Fruit fly (Drosophila melanogaster): ENCODE data around the gene MED24.

Gene MED24

dm6 chr3L:8153206-8153996, 37.7 kb upstream of the MED24 start (continued):
- TF ChIP-seq pnt (GFP tag; optimal IDR thresholded peaks at IDR 0.05) (peak; percentile 36), CG17568 (GFP tag; optimal IDR thresholded peaks at IDR 0.05) (no peak), sr (GFP tag; IDR thresholded peaks at IDR 0.05) (peak; percentile 54; the same call in 2 of the 3 replicates), ap (GFP tag; IDR thresholded peaks at IDR 0.05) (peak; percentile 49; the same call in 1 of the 2 replicates), Sry-δ (GFP tag; optimal IDR thresholded peaks at IDR 0.05) (peak; percentile 7), cas (GFP tag; IDR thresholded peaks at IDR 0.05) (no peak), tap (tag; optimal IDR thresholded peaks at IDR 0.05) (peak; percentile 61), dpn (GFP tag; optimal IDR thresholded peaks at IDR 0.05) (peak; percentile 36 to 51), CG10654 (GFP tag; optimal IDR thresholded peaks at IDR 0.05) (peak; percentile 45), CG12391 (tag; optimal IDR thresholded peaks at IDR 0.05) (peak; percentile 49), gcm2 (GFP tag; optimal IDR thresholded peaks at IDR 0.05) (no peak), CG10565 (GFP tag; optimal IDR thresholded peaks at IDR 0.05) (no peak), CG6654 (GFP tag; optimal IDR thresholded peaks at IDR 0.05) (peak; percentile 2), CG6813 (GFP tag; optimal IDR thresholded peaks at IDR 0.05) (peak; percentile 41), Atf-2 (GFP tag; optimal IDR thresholded peaks at IDR 0.05) (peak; percentile 37), CG15514 (GFP tag; optimal IDR thresholded peaks at IDR 0.05) (peak; percentile 29), CG15073 (GFP tag; optimal IDR thresholded peaks at IDR 0.05) (no peak), CG17328 (GFP tag; IDR thresholded peaks at IDR 0.05) (peak; percentile 63), CHES-1-like (GFP tag; optimal IDR thresholded peaks at IDR 0.05) (no peak), CG17359 (tag; optimal IDR thresholded peaks at IDR 0.05) (peak; percentile 82), Chrac-16 (GFP tag; optimal IDR thresholded peaks at IDR 0.05) (peak; percentile 4), CG34224 (GFP tag; IDR thresholded peaks at IDR 0.05; ENCODE audit: partially characterized antibody) (no peak), CG7839 (tag; optimal IDR thresholded peaks at IDR 0.05) (peak; percentile 58), CG18619 (GFP tag; optimal IDR thresholded peaks at IDR 0.05) (peak; percentile 30), CrebB (tag; optimal IDR thresholded peaks at IDR 0.05) (no peak), chn (GFP tag; optimal IDR thresholded peaks at IDR 0.05) (no peak), Dbx (GFP tag; IDR thresholded peaks at IDR 0.05) (no peak), her (GFP tag; optimal IDR thresholded peaks at IDR 0.05) (no peak), caup (GFP tag; optimal IDR thresholded peaks at IDR 0.05; ENCODE audit: severe bottlenecking) (no peak), Ada2b (GFP tag; IDR thresholded peaks at IDR 0.05) (peak; percentile 50), pan (optimal IDR thresholded peaks at IDR 0.05) (no peak), pan (GFP tag; optimal IDR thresholded peaks at IDR 0.05 in 1 of 2, IDR thresholded peaks at IDR 0.05 in 1 of 2) (peak in 1 of 2 experiments; percentile 69), CG9797 (GFP tag; optimal IDR thresholded peaks at IDR 0.05) (no peak), CG5953 (GFP tag; IDR thresholded peaks at IDR 0.05) (peak; percentile 52; the same call in 1 of the 2 replicates), CG17912 (GFP tag; optimal IDR thresholded peaks at IDR 0.05) (no peak), klu (GFP tag; IDR thresholded peaks at IDR 0.05) (no peak), Spps (tag; optimal IDR thresholded peaks at IDR 0.05) (no peak), btn (GFP tag; optimal IDR thresholded peaks at IDR 0.05) (peak; percentile 36), CG8924 (tag; optimal IDR thresholded peaks at IDR 0.05) (peak; percentile 38), CG3995 (GFP tag; optimal IDR thresholded peaks at IDR 0.05) (no peak), br (optimal IDR thresholded peaks at IDR 0.05) (no peak), CG6683 (GFP tag; optimal IDR thresholded peaks at IDR 0.05) (no peak), ATbp (GFP tag; optimal IDR thresholded peaks at IDR 0.05) (peak; percentile 58), CG9215 (GFP tag; IDR thresholded peaks at IDR 0.05) (no peak), gsb (GFP tag; IDR thresholded peaks at IDR 0.05) (no peak), CG2678 (tag; optimal IDR thresholded peaks at IDR 0.05) (peak; percentile 67), CG9876 (GFP tag; optimal IDR thresholded peaks at IDR 0.05) (no peak), CG6272 (GFP tag; IDR thresholded peaks at IDR 0.05) (no peak), ewg (GFP tag; optimal IDR thresholded peaks at IDR 0.05) (peak; percentile 43), trem (tag; optimal IDR thresholded peaks at IDR 0.05) (no peak)

Measured in whole organism, embryonic.